Worm (Caenorhabditis elegans): ENCODE measurements around the gene mob-2.

DNA sequence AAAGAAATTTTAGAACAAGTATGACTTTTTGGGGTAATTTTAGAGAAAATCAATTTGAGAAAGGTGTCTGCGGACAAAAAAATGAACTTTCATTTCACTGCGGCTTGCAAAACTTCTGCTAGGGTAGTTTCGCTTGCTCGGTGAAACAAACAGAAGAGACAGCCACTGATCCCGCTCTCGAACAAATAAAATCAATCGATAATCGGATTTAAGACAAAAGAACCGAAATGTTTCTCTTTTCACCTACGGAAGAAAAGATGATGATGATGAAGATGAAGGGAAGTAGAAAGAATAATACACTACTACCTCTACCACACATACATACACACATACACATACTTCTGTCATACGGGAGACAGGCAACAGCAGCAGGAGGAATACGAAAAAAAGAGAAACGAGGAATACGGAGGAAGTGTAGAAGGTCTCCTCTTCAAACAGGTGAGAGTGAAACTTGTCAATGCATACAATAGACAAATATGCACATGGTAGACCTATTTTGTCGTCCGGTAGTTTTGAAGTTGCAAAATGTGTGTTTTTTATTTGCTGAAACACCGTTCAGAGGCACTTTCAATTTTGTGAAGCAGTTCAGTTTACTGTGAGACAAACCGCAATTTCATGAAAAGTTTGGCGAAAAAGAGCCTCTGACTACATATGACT, 12.6 kb downstream of the mob-2 start:
- no peak for TF ChIP-seq unc-39 (tag; optimal IDR thresholded peaks at IDR 0.05)
- TF ChIP-seq pqm-1 (tag; optimal IDR thresholded peaks at IDR 0.05) = no peak
- TF ChIP-seq mep-1 (tag; optimal IDR thresholded peaks at IDR 0.05) = no peak
- no peak for TF ChIP-seq lin-13 (GFP tag; optimal IDR thresholded peaks at IDR 0.05)

Data from whole organism, L4 larva.